Fruit fly (Drosophila melanogaster) whole organism, embryonic: ENCODE measurements around the gene Ccdc114.
A peak's percentile ranks its signal among the peaks of the same experiment; 100 is the strongest.

ENCODE experiments used
- Blimp-1 ChIP-seq: fragments of 200-800 bp; sonication (Bioruptor generic); optimal IDR thresholded peaks from 3 replicates; lab custom pipeline; 2018; ENCODE audit warnings: missing biosample characterization, missing genetic modification characterization, mild to moderate bottlenecking, moderate library complexity, missing genetic modification reagents
- CG10147 ChIP-seq: fragments of 200-800 bp; sonication (Bioruptor generic); optimal IDR thresholded peaks from 2 replicates; lab custom pipeline; 2019; ENCODE audit warnings: missing biosample characterization, mild to moderate bottlenecking, missing genetic modification characterization, moderate library complexity
- CG12104 ChIP-seq: fragments of 200-800 bp; sonication (Bioruptor generic); optimal IDR thresholded peaks from 3 replicates; lab custom pipeline; 2016; ENCODE audit warnings: missing biosample characterization, missing genetic modification characterization
- CG1233 ChIP-seq: fragments of 200-800 bp; sonication (Bioruptor generic); optimal IDR thresholded peaks from 4 replicates; lab custom pipeline; 2018; ENCODE audit warnings: missing biosample characterization, mild to moderate bottlenecking, missing genetic modification characterization
- CG14860 ChIP-seq: fragments of 200-800 bp; sonication (Bioruptor generic); IDR thresholded peaks from 3 replicates; pipeline ENCODE4 v1.3.6; 2022; ENCODE audit warnings: missing biosample characterization, missing genetic modification characterization; ENCODE audit not compliant: partially characterized antibody
- CG1603 ChIP-seq: fragments of 200-800 bp; sonication (Bioruptor generic); optimal IDR thresholded peaks from 2 replicates; lab custom pipeline; 2019; ENCODE audit warnings: missing biosample characterization, mild to moderate bottlenecking, missing genetic modification characterization, moderate library complexity
- CG18476 ChIP-seq: fragments of 200-800 bp; sonication (Bioruptor generic); optimal IDR thresholded peaks from 2 replicates; lab custom pipeline; 2016; ENCODE audit warnings: missing biosample characterization, mild to moderate bottlenecking, missing genetic modification characterization
- CG2116 ChIP-seq: fragments of 200-800 bp; sonication (Bioruptor generic); optimal IDR thresholded peaks from 3 replicates; lab custom pipeline; 2018; ENCODE audit warnings: missing biosample characterization, mild to moderate bottlenecking, missing genetic modification characterization
- CG30020 ChIP-seq: fragments of 200-800 bp; optimal IDR thresholded peaks from 2 replicates; lab custom pipeline; 2019; ENCODE audit warnings: missing biosample characterization, mild to moderate bottlenecking, missing genetic modification characterization, moderate library complexity
- CG31441 ChIP-seq: fragments of 200-800 bp; sonication (Bioruptor generic); IDR thresholded peaks from 2 replicates; pipeline ENCODE4 v1.3.6; 2022; ENCODE audit warnings: missing biosample characterization, missing genetic modification characterization
- CG32532 ChIP-seq: fragments of 200-800 bp; sonication (Bioruptor generic); IDR thresholded peaks from 2 replicates; pipeline ENCODE4 v1.3.6; 2022; ENCODE audit warnings: missing biosample characterization, missing genetic modification characterization
- CG34224 ChIP-seq: fragments of 200-800 bp; sonication (Bioruptor generic); IDR thresholded peaks from 3 replicates; pipeline ENCODE4 v1.3.6; 2022; ENCODE audit warnings: missing biosample characterization, missing genetic modification characterization; ENCODE audit not compliant: partially characterized antibody
- CG6254 ChIP-seq: fragments of 200-800 bp; sonication (Bioruptor generic); optimal IDR thresholded peaks from 3 replicates; lab custom pipeline; 2017; ENCODE audit warnings: mild to moderate bottlenecking, missing biosample characterization, missing genetic modification reagents, missing genetic modification characterization
- CG6791 ChIP-seq: fragments of 200-800 bp; sonication (Bioruptor generic); IDR thresholded peaks from 3 replicates; pipeline ENCODE4 v1.3.6; 2022; ENCODE audit warnings: missing biosample characterization, missing genetic modification characterization; ENCODE audit not compliant: partially characterized antibody
- CG7928 ChIP-seq: fragments of 200-800 bp; sonication (Bioruptor generic); optimal IDR thresholded peaks from 2 replicates; lab custom pipeline; 2017; ENCODE audit warnings: missing biosample characterization, mild to moderate bottlenecking, missing genetic modification characterization
- CG9215 ChIP-seq: fragments of 200-800 bp; sonication (Bioruptor generic); IDR thresholded peaks from 2 replicates; pipeline ENCODE4 v1.3.6; 2022; ENCODE audit warnings: missing biosample characterization, missing genetic modification characterization
- CG9797 ChIP-seq: fragments of 200-800 bp; sonication (Bioruptor generic); optimal IDR thresholded peaks from 3 replicates; lab custom pipeline; 2018; ENCODE audit warnings: missing biosample characterization, mild to moderate bottlenecking, missing genetic modification characterization
- CG9876 ChIP-seq: fragments of 200-800 bp; sonication (Bioruptor generic); optimal IDR thresholded peaks from 2 replicates; lab custom pipeline; 2016; ENCODE audit warnings: missing biosample characterization, missing genetic modification characterization
- Chrac-16 ChIP-seq: fragments of 200-800 bp; sonication (Bioruptor generic); optimal IDR thresholded peaks from 3 replicates; lab custom pipeline; 2016; ENCODE audit warnings: missing biosample characterization, missing genetic modification characterization
- Dbx ChIP-seq: fragments of 200-800 bp; sonication (Bioruptor generic); IDR thresholded peaks from 3 replicates; pipeline ENCODE4 v1.3.6; 2022; ENCODE audit warnings: missing biosample characterization, missing genetic modification characterization
- Ets65A ChIP-seq: fragments of 200-800 bp; sonication (Bioruptor generic); peaks from one replicate; lab custom pipeline; 2016; ENCODE audit warnings: missing biosample characterization, missing genetic modification characterization
- Ets97D ChIP-seq: fragments of 200-800 bp; sonication (Bioruptor generic); optimal IDR thresholded peaks from 3 replicates; lab custom pipeline; 2016; ENCODE audit warnings: missing biosample characterization, missing genetic modification characterization
- Gug ChIP-seq: fragments of 200-800 bp; sonication (Bioruptor generic); IDR thresholded peaks from 4 replicates; pipeline ENCODE4 v1.3.6; 2022; ENCODE audit warnings: missing biosample characterization, missing genetic modification characterization
- H2.0 ChIP-seq: fragments of 200-800 bp; sonication (Bioruptor generic); IDR thresholded peaks from 2 replicates; pipeline ENCODE4 v1.3.6; 2022; ENCODE audit warnings: missing biosample characterization, missing genetic modification characterization
- Hmr ChIP-seq: fragments of 200-800 bp; sonication (Bioruptor generic); optimal IDR thresholded peaks from 3 replicates; lab custom pipeline; 2017; ENCODE audit warnings: mild to moderate bottlenecking, missing biosample characterization, missing genetic modification reagents, missing genetic modification characterization
- Med ChIP-seq: fragments of 200-800 bp; sonication (Bioruptor generic); peaks from one replicate; lab custom pipeline; 2016; ENCODE audit warnings: missing biosample characterization, missing genetic modification characterization, mild to moderate bottlenecking, inconsistent platforms, moderate library complexity
- Rfx ChIP-seq: fragments of 200-800 bp; sonication (Bioruptor generic); IDR thresholded peaks from 2 replicates; pipeline ENCODE4 v1.3.6; 2022; ENCODE audit warnings: missing biosample characterization, missing genetic modification characterization
- Scr ChIP-seq: fragments of 200-800 bp; sonication (Bioruptor generic); IDR thresholded peaks from 2 replicates; pipeline ENCODE4 v1.3.6; 2022; ENCODE audit warnings: missing biosample characterization, missing genetic modification characterization; ENCODE audit not compliant: partially characterized antibody
- Xbp1 ChIP-seq: fragments of 200-800 bp; sonication (Bioruptor generic); optimal IDR thresholded peaks from 3 replicates; lab custom pipeline; 2016; ENCODE audit warnings: missing biosample characterization, mild to moderate bottlenecking, missing genetic modification characterization
- crp ChIP-seq, 2 experiments: fragments of 200-800 bp; sonication (Bioruptor generic); optimal IDR thresholded peaks; 2 replicates in 1 of 2; 3 replicates in 1 of 2; lab custom pipeline; 2017; ENCODE audit warnings: missing biosample characterization in 2 of 2, missing genetic modification characterization in 2 of 2, mild to moderate bottlenecking in 1 of 2, moderate library complexity in 1 of 2
- dmrt99B ChIP-seq: fragments of 200-800 bp; sonication (Bioruptor generic); optimal IDR thresholded peaks from 2 replicates; lab custom pipeline; 2018; ENCODE audit warnings: missing biosample characterization, mild to moderate bottlenecking, missing genetic modification characterization, moderate library complexity
- hbn ChIP-seq: fragments of 200-800 bp; sonication (Bioruptor generic); IDR thresholded peaks from 2 replicates; pipeline ENCODE4 v1.3.6; 2022; ENCODE audit warnings: missing biosample characterization, missing genetic modification characterization; ENCODE audit not compliant: partially characterized antibody
- knrl ChIP-seq: fragments of 200-800 bp; sonication (Bioruptor generic); IDR thresholded peaks from 3 replicates; pipeline ENCODE4 v1.3.6; 2022; ENCODE audit warnings: missing biosample characterization, missing genetic modification characterization; ENCODE audit not compliant: partially characterized antibody
- nom ChIP-seq: fragments of 200-800 bp; sonication (Bioruptor generic); optimal IDR thresholded peaks from 2 replicates; lab custom pipeline; 2017; ENCODE audit warnings: missing biosample characterization, missing genetic modification characterization, mild to moderate bottlenecking, moderate library complexity, missing genetic modification reagents
- otp ChIP-seq: fragments of 200-800 bp; sonication (Bioruptor generic); IDR thresholded peaks from 3 replicates; pipeline ENCODE4, ENCODE4 v1.3.6; 2022; ENCODE audit warnings: missing biosample characterization, missing genetic modification characterization
- peb ChIP-seq: fragments of 200-800 bp; sonication (Bioruptor generic); IDR thresholded peaks from 2 replicates; pipeline ENCODE4 v1.3.6; 2022; ENCODE audit warnings: missing biosample characterization, missing genetic modification characterization
- ranshi ChIP-seq: fragments of 200-800 bp; sonication (Bioruptor generic); IDR thresholded peaks from 2 replicates; pipeline ENCODE4 v1.3.6; 2022; ENCODE audit warnings: missing biosample characterization, missing genetic modification characterization
- stwl ChIP-seq: fragments of 200-800 bp; sonication (Bioruptor generic); optimal IDR thresholded peaks from 3 replicates; lab custom pipeline; 2018; ENCODE audit warnings: missing biosample characterization, mild to moderate bottlenecking, missing genetic modification characterization, moderate library complexity
- toy ChIP-seq: fragments of 200-800 bp; sonication (Bioruptor generic); IDR thresholded peaks from 2 replicates; pipeline ENCODE4 v1.3.6; 2022; ENCODE audit warnings: missing biosample characterization, missing genetic modification characterization
- trem ChIP-seq: fragments of 200-800 bp; optimal IDR thresholded peaks from 3 replicates; lab custom pipeline; 2019; ENCODE audit warnings: missing biosample characterization, mild to moderate bottlenecking, missing genetic modification characterization, moderate library complexity
- zf30C ChIP-seq: fragments of 200-800 bp; sonication (Bioruptor generic); optimal IDR thresholded peaks from 3 replicates; lab custom pipeline; 2018; ENCODE audit warnings: missing biosample characterization, mild to moderate bottlenecking, missing genetic modification characterization

The Ccdc114 gene

DNA sequence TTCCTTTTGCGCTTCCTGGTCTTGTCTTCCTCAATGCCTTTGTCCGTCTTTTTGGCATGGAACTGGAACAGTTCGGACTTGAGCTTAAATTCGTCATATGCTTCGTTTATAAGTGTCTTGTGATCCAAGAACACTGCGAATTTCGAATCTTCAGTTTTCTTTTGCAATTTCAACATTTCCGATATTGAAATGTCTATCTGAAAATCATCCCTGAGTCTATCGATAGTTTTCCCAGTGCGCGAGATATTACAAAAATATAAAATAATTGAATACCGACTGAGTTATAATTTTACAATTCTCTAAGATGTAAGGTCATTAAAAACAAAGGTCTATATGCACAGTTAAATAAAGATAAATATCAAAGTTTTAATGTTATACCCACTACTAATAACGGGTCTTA is 26.4 kb upstream of the Ccdc114 start, which contains the start of gene Mettl4 (continued):
- TF ChIP-seq CG2116: peak; percentile 98
- no peak for TF ChIP-seq Chrac-16
- no peak for TF ChIP-seq H2.0 (GFP tag; lab: Robert Waterston, UW)
- TF ChIP-seq CG1603 (tag; lab: Kevin White, UChicago): peak; percentile 8
- no peak for TF ChIP-seq toy (GFP tag; lab: Robert Waterston, UW)
- peak; percentile 77 for TF ChIP-seq CG34224 (GFP tag; lab: Robert Waterston, UW)
- TF ChIP-seq dmrt99B (tag; lab: Kevin White, UChicago): no peak
- TF ChIP-seq Ets97D (GFP tag; lab: Kevin White, UChicago): peak; percentile 47
- TF ChIP-seq Scr: peak; percentile 68
- TF ChIP-seq knrl (GFP tag; lab: Robert Waterston, UW): peak; percentile 51; the same call in 2 of the 3 replicates
- no peak for TF ChIP-seq CG12104
- peak; percentile 16 for TF ChIP-seq trem (tag; lab: Kevin White, UChicago)
- TF ChIP-seq CG18476 (GFP tag; lab: Kevin White, UChicago): no peak
- TF ChIP-seq nom (GFP tag; lab: Kevin White, UChicago): no peak
- no peak for TF ChIP-seq zf30C (GFP tag; lab: Kevin White, UChicago)
- peak; percentile 51; the same call in 1 of the 3 replicates for TF ChIP-seq CG14860
- no peak for TF ChIP-seq CG9797 (GFP tag; lab: Kevin White, UChicago)
- TF ChIP-seq stwl (tag; lab: Kevin White, UChicago): peak; percentile 84
- TF ChIP-seq Hmr: no peak
- peak; percentile 65; the same call in 2 of the 3 replicates for TF ChIP-seq CG6791 (GFP tag; lab: Robert Waterston, UW)
- no peak for TF ChIP-seq CG6254 (GFP tag; lab: Kevin White, UChicago)
- TF ChIP-seq crp (GFP tag; optimal IDR thresholded peaks at IDR 0.05; lab: Kevin White, UChicago): peak in 1 of 2 experiments; percentile 65
- TF ChIP-seq CG32532 (GFP tag; lab: Robert Waterston, UW): no peak
- TF ChIP-seq CG9215 (GFP tag; lab: Robert Waterston, UW): no peak
- no peak for TF ChIP-seq CG7928 (GFP tag; lab: Kevin White, UChicago)

DNA sequence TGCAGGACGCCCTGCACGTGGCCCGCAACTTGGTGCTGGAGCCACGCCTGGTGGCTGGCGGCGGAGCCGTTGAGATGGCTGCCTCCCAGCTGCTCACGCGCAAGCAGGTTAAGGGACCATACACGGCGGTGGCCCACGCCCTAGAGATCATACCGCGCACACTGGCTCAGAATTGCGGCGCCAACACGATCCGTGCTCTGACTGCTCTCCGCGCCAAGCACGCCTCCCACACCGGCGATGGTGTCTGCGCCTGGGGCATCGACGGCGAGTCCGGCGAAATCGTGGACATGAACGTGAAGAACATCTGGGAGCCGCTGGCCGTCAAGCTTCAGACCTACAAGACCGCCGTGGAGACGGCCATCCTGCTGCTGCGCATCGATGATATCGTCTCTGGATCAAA is 24.8 kb upstream of the Ccdc114 start:
- no peak for TF ChIP-seq CG10147 (GFP tag; lab: Kevin White, UChicago)
- TF ChIP-seq Gug (GFP tag; lab: Robert Waterston, UW): no peak
- no peak for TF ChIP-seq peb
- TF ChIP-seq CG9876 (GFP tag; lab: Kevin White, UChicago): no peak
- no peak for TF ChIP-seq otp (GFP tag; lab: Robert Waterston, UW)
- no peak for TF ChIP-seq Chrac-16
- TF ChIP-seq CG6791 (GFP tag; lab: Robert Waterston, UW): 0 out of 3 replicates have a peak, but pooled peaks have one; percentile 30
- no peak for TF ChIP-seq CG31441 (GFP tag; lab: Robert Waterston, UW)
- 0 out of 2 replicates have a peak, but pooled peaks have one; percentile 9 for TF ChIP-seq Rfx (GFP tag; lab: Robert Waterston, UW)
- TF ChIP-seq CG1233 (GFP tag; lab: Kevin White, UChicago): no peak
- TF ChIP-seq Blimp-1 (GFP tag; lab: Kevin White, UChicago): no peak
- peak; percentile 63 for TF ChIP-seq Ets65A (GFP tag; lab: Kevin White, UChicago)
- no peak for TF ChIP-seq Xbp1 (GFP tag; lab: Kevin White, UChicago)
- TF ChIP-seq hbn (GFP tag; lab: Robert Waterston, UW): 0 out of 2 replicates have a peak, but pooled peaks have one; percentile 0
- no peak for TF ChIP-seq CG30020
- peak; percentile 66 for TF ChIP-seq Med (GFP tag; lab: Kevin White, UChicago)
- no peak for TF ChIP-seq Scr
- TF ChIP-seq Dbx: peak; percentile 34; the same call in 1 of the 3 replicates
- TF ChIP-seq ranshi (GFP tag; lab: Robert Waterston, UW): no peak
